Worm (Caenorhabditis elegans) whole organism, L3 larva: ENCODE results near the gene ZK470.2.

ENCODE experiments used
- jun-1 ChIP-seq: fragments of 150-350 bp; optimal IDR thresholded peaks from 2 replicates; lab custom pipeline; 2014; ENCODE audit warnings: missing biosample characterization, missing genetic modification reagents, missing genetic modification characterization
- mdl-1 ChIP-seq: fragments of 150-350 bp; optimal IDR thresholded peaks from 2 replicates; lab custom pipeline; 2014; ENCODE audit warnings: missing biosample characterization, missing genetic modification characterization
- unc-62 ChIP-seq: fragments of 150-350 bp; sonication (generic microtip); optimal IDR thresholded peaks from 4 replicates; lab custom pipeline; 2014; ENCODE audit warnings: missing biosample characterization, missing genetic modification reagents, missing genetic modification characterization

DNA sequence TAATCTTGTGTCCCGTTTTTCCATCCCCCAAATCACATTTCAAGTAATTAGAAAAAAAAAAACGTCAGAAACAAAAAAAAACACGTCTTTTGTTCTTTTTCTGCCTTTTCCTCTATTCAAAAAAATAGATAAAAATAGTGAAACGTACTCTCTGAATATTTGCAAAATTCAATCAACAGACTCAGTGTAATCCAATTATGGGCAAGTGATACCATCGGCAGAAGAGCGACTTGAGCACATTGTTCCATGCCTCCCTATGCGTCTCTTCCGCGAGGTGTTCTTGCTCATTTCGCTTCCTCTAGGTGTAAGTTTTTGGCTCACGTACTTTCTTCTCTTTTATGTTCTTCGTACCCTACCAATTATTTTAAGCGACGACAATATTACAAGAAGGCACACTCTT is 28.4 kb downstream of the ZK470.2 start, which contains the start of gene ZK470.1:
- TF ChIP-seq unc-62 (GFP tag; lab: Kevin White, UChicago) (no peak), mdl-1 (tag; lab: Kevin White, UChicago) (no peak), jun-1 (tag; lab: Kevin White, UChicago) (no peak)
